Worm (Caenorhabditis elegans) whole organism, late embryonic: ENCODE measurements around the gene H12D21.10.

ENCODE experiments used
- F13H6.1 ChIP-seq: sonication (generic microtip); optimal IDR thresholded peaks from 2 replicates; lab custom pipeline; 2016; ENCODE audit warnings: missing genetic modification characterization, missing compliant biosample characterization
- K09A11.1 ChIP-seq: sonication (generic microtip); optimal IDR thresholded peaks from 2 replicates; lab custom pipeline; 2017; ENCODE audit warnings: antibody characterized with exemption, mild to moderate bottlenecking, missing genetic modification characterization, missing compliant biosample characterization; ENCODE audit not compliant: insufficient read depth
- ahr-1 ChIP-seq: sonication (generic microtip); optimal IDR thresholded peaks from 2 replicates; lab custom pipeline; 2016; ENCODE audit warnings: missing genetic modification characterization, missing compliant biosample characterization
- ceh-14 ChIP-seq: sonication (generic microtip); optimal IDR thresholded peaks from 2 replicates; lab custom pipeline; 2016; ENCODE audit warnings: missing genotype, missing genetic modification characterization, missing compliant biosample characterization
- ceh-18 ChIP-seq: sonication (generic microtip); optimal IDR thresholded peaks from 2 replicates; lab custom pipeline; 2016; ENCODE audit warnings: missing genetic modification characterization, missing compliant biosample characterization
- ceh-22 ChIP-seq: sonication (generic microtip); optimal IDR thresholded peaks from 2 replicates; lab custom pipeline; 2017; ENCODE audit warnings: missing biosample characterization, missing genetic modification characterization
- ceh-24 ChIP-seq: sonication (generic microtip); optimal IDR thresholded peaks from 2 replicates; lab custom pipeline; 2016; ENCODE audit warnings: mild to moderate bottlenecking, missing genetic modification characterization, missing compliant biosample characterization
- ceh-31 ChIP-seq: sonication (generic microtip); optimal IDR thresholded peaks from 2 replicates; lab custom pipeline; 2016; ENCODE audit warnings: missing genetic modification characterization, missing compliant biosample characterization
- ceh-48 ChIP-seq: sonication (generic microtip); optimal IDR thresholded peaks from 2 replicates; lab custom pipeline; 2016; ENCODE audit warnings: missing genetic modification characterization, inconsistent platforms, missing compliant biosample characterization
- ceh-9 ChIP-seq: sonication (generic microtip); optimal IDR thresholded peaks from 2 replicates; lab custom pipeline; 2016; ENCODE audit warnings: mild to moderate bottlenecking, missing genetic modification characterization, inconsistent platforms, missing compliant biosample characterization
- che-1 ChIP-seq: sonication (generic microtip); optimal IDR thresholded peaks from 2 replicates; lab custom pipeline; 2016; ENCODE audit warnings: mild to moderate bottlenecking, missing genetic modification characterization, missing compliant biosample characterization
- dve-1 ChIP-seq: sonication (generic microtip); optimal IDR thresholded peaks from 2 replicates; lab custom pipeline; 2017; ENCODE audit warnings: antibody characterized with exemption, mild to moderate bottlenecking, missing genetic modification characterization, missing compliant biosample characterization
- elt-2 ChIP-seq: sonication (generic microtip); optimal IDR thresholded peaks from 2 replicates; lab custom pipeline; 2016; ENCODE audit warnings: missing genetic modification reagents, missing genetic modification characterization, missing compliant biosample characterization
- elt-4 ChIP-seq: sonication (generic microtip); optimal IDR thresholded peaks from 2 replicates; lab custom pipeline; 2016; ENCODE audit warnings: missing genetic modification characterization, missing compliant biosample characterization
- ets-4 ChIP-seq: sonication (generic microtip); optimal IDR thresholded peaks from 2 replicates; lab custom pipeline; 2016; ENCODE audit warnings: missing genetic modification characterization, missing compliant biosample characterization
- eyg-1 ChIP-seq: sonication (generic microtip); optimal IDR thresholded peaks from 2 replicates; lab custom pipeline; 2016; ENCODE audit warnings: missing genotype, missing genetic modification characterization, missing compliant biosample characterization
- fax-1 ChIP-seq: sonication (generic microtip); optimal IDR thresholded peaks from 2 replicates; lab custom pipeline; 2016; ENCODE audit warnings: missing genotype, missing genetic modification characterization, missing compliant biosample characterization
- fkh-10 ChIP-seq: fragments of 150-350 bp; optimal IDR thresholded peaks from 2 replicates; lab custom pipeline; 2014; ENCODE audit warnings: missing biosample characterization, missing genetic modification reagents, missing genetic modification characterization
- gmeb-2 ChIP-seq: sonication (generic microtip); optimal IDR thresholded peaks from 2 replicates; lab custom pipeline; 2016; ENCODE audit warnings: missing genetic modification characterization, inconsistent platforms, missing compliant biosample characterization
- hlh-13 ChIP-seq: fragments of 200-800 bp; sonication (Bioruptor generic); optimal IDR thresholded peaks from 2 replicates; lab custom pipeline; 2018; ENCODE audit warnings: mild to moderate bottlenecking, missing genetic modification characterization, missing compliant biosample characterization
- hlh-15 ChIP-seq: sonication (generic microtip); optimal IDR thresholded peaks from 2 replicates; lab custom pipeline; 2016; ENCODE audit warnings: missing genetic modification characterization, missing compliant biosample characterization
- hlh-30 ChIP-seq: sonication (generic microtip); optimal IDR thresholded peaks from 2 replicates; lab custom pipeline; 2017; ENCODE audit warnings: antibody characterized with exemption, missing genetic modification characterization, missing compliant biosample characterization; ENCODE audit not compliant: insufficient read depth
- hlh-6 ChIP-seq: sonication (generic microtip); optimal IDR thresholded peaks from 2 replicates; lab custom pipeline; 2016; ENCODE audit warnings: missing genotype, missing genetic modification characterization, missing compliant biosample characterization
- hlh-8 ChIP-seq: sonication (generic microtip); optimal IDR thresholded peaks from 2 replicates; lab custom pipeline; 2016; ENCODE audit warnings: missing genotype, missing genetic modification characterization, missing compliant biosample characterization
- lim-6 ChIP-seq: sonication (generic microtip); optimal IDR thresholded peaks from 2 replicates; lab custom pipeline; 2016; ENCODE audit warnings: missing genetic modification characterization, missing compliant biosample characterization
- lin-11 ChIP-seq: fragments of 200-800 bp; sonication (Bioruptor generic); optimal IDR thresholded peaks from 2 replicates; lab custom pipeline; 2018; ENCODE audit warnings: mild to moderate bottlenecking, missing genetic modification characterization, missing compliant biosample characterization
- mec-3 ChIP-seq: sonication (generic microtip); optimal IDR thresholded peaks from 2 replicates; lab custom pipeline; 2016; ENCODE audit warnings: borderline replicate concordance, missing genetic modification characterization, missing compliant biosample characterization
- npax-4 ChIP-seq: sonication (generic microtip); optimal IDR thresholded peaks from 2 replicates; lab custom pipeline; 2016; ENCODE audit warnings: missing genetic modification characterization, missing compliant biosample characterization
- pag-3 ChIP-seq: sonication (generic microtip); optimal IDR thresholded peaks from 2 replicates; lab custom pipeline; 2016; ENCODE audit warnings: missing compliant biosample characterization, missing genetic modification characterization, borderline replicate concordance
- pat-9 ChIP-seq: fragments of 200-800 bp; sonication (Bioruptor generic); optimal IDR thresholded peaks from 2 replicates; lab custom pipeline; 2018; ENCODE audit warnings: mild to moderate bottlenecking, missing genetic modification characterization, moderate library complexity, missing compliant biosample characterization
- pax-1 ChIP-seq: fragments of 150-350 bp; optimal IDR thresholded peaks from 2 replicates; lab custom pipeline; 2014; ENCODE audit warnings: missing biosample characterization, missing genetic modification characterization
- pha-4 ChIP-seq: fragments of 150-350 bp; optimal IDR thresholded peaks from 2 replicates; lab custom pipeline; 2018; ENCODE audit warnings: missing biosample characterization, missing genetic modification reagents, missing genetic modification characterization
- pros-1 ChIP-seq: fragments of 150-350 bp; optimal IDR thresholded peaks from 2 replicates; lab custom pipeline; 2014; ENCODE audit warnings: missing biosample characterization, missing genetic modification reagents, missing genetic modification characterization
- ref-2 ChIP-seq: sonication (generic microtip); optimal IDR thresholded peaks from 2 replicates; lab custom pipeline; 2016; ENCODE audit warnings: missing genetic modification characterization, missing compliant biosample characterization
- sox-2 ChIP-seq: fragments of 200-800 bp; sonication (Bioruptor generic); IDR thresholded peaks from 2 replicates; pipeline ENCODE4 v1.3.6; 2022; ENCODE audit warnings: missing genetic modification reagents, missing genetic modification characterization, missing compliant biosample characterization
- sox-4 ChIP-seq: sonication (generic microtip); optimal IDR thresholded peaks from 2 replicates; lab custom pipeline; 2017; ENCODE audit warnings: mild to moderate bottlenecking, missing genetic modification characterization, inconsistent platforms, missing compliant biosample characterization
- syd-9 ChIP-seq: sonication (generic microtip); optimal IDR thresholded peaks from 2 replicates; lab custom pipeline; 2016; ENCODE audit warnings: mild to moderate bottlenecking, missing genetic modification characterization, moderate library complexity, missing compliant biosample characterization
- tbx-2 ChIP-seq: sonication (generic microtip); optimal IDR thresholded peaks from 2 replicates; lab custom pipeline; 2016; ENCODE audit warnings: missing genetic modification characterization, missing compliant biosample characterization
- unc-3 ChIP-seq, 2 experiments: fragments of 200-800 bp in 1 of 2; sonication (Bioruptor generic) in 1 of 2; sonication (generic microtip) in 1 of 2; conservative IDR thresholded peaks in 1 of 2; optimal IDR thresholded peaks in 1 of 2; 2 replicates each; pipeline versions ENCODE4 v1.3.6 to Lab custom; 2016 to 2022; ENCODE audit warnings: missing compliant biosample characterization in 2 of 2, missing genetic modification characterization in 2 of 2, missing genetic modification reagents in 1 of 2
- unc-42 ChIP-seq: sonication (generic microtip); optimal IDR thresholded peaks from 2 replicates; lab custom pipeline; 2016; ENCODE audit warnings: missing genotype, missing genetic modification characterization, missing compliant biosample characterization
- unc-55 ChIP-seq: sonication (generic microtip); optimal IDR thresholded peaks from 2 replicates; lab custom pipeline; 2017; ENCODE audit warnings: missing biosample characterization, missing genetic modification reagents, missing genetic modification characterization
- unc-86 ChIP-seq: sonication (generic microtip); optimal IDR thresholded peaks from 2 replicates; lab custom pipeline; 2016; ENCODE audit warnings: missing genetic modification characterization, missing compliant biosample characterization
- ztf-16 ChIP-seq: sonication (generic microtip); optimal IDR thresholded peaks from 2 replicates; lab custom pipeline; 2017; ENCODE audit warnings: missing genetic modification characterization, missing compliant biosample characterization

Gene H12D21.10

ce11 chrV:14858503-14858902 is 41.1 kb upstream of the H12D21.10 start, which contains the start of gene npr-13:
Gene npr-13, minus strand, starts transcription at chrV:14858603.
- no peak for TF ChIP-seq gmeb-2 (tag; lab: Kevin White, UChicago)
- no peak for TF ChIP-seq pat-9
- TF ChIP-seq unc-3 (GFP tag; conservative IDR thresholded peaks at IDR 0.05; lab: Robert Waterston, UW): no peak
- TF ChIP-seq unc-3 (tag; optimal IDR thresholded peaks at IDR 0.05; lab: Kevin White, UChicago): no peak
- no peak for TF ChIP-seq lin-11 (tag; lab: Kevin White, UChicago)
- no peak for TF ChIP-seq elt-4 (tag; lab: Kevin White, UChicago)
- no peak for TF ChIP-seq ceh-14
- no peak for TF ChIP-seq lim-6
- TF ChIP-seq sox-4: no peak
- TF ChIP-seq fax-1 (tag; lab: Kevin White, UChicago): no peak
- no peak for TF ChIP-seq ceh-31
- no peak for TF ChIP-seq unc-42 (tag; lab: Kevin White, UChicago)
- TF ChIP-seq tbx-2 (tag; lab: Kevin White, UChicago): no peak
- no peak for TF ChIP-seq dve-1 (tag; lab: Kevin White, UChicago)
- no peak for TF ChIP-seq hlh-15
- no peak for TF ChIP-seq syd-9

ce11 chrV:14859380-14859779 is 40.2 kb upstream of the H12D21.10 start:
- TF ChIP-seq unc-42 (tag; lab: Kevin White, UChicago) (peak; percentile 46), ceh-9 (no peak), eyg-1 (no peak), che-1 (tag; lab: Kevin White, UChicago) (no peak), pros-1 (tag; lab: Kevin White, UChicago) (no peak), unc-55 (GFP tag; lab: Kevin White, UChicago) (no peak)

- TF ChIP-seq ets-4 (tag; lab: Kevin White, UChicago) (no peak), pax-1 (tag; lab: Kevin White, UChicago) (no peak), ceh-9 (no peak)
Measured at ce11 chrV:14868181-14868580, 31.4 kb upstream of the H12D21.10 start, which contains the start of gene gcy-14. Gene gcy-14, minus strand, starts transcription at chrV:14868281.

- TF ChIP-seq ceh-18 (tag; lab: Kevin White, UChicago) (peak; percentile 56), K09A11.1 (tag; lab: Kevin White, UChicago) (no peak), unc-55 (GFP tag; lab: Kevin White, UChicago) (peak; percentile 10)
Measured at ce11 chrV:14871365-14871764, 28.2 kb upstream of the H12D21.10 start, which contains the start of gene ZC412.3. Gene ZC412.3, minus strand, starts transcription at chrV:14871547.

- TF ChIP-seq elt-2 (tag; lab: Kevin White, UChicago) (no peak), ahr-1 (no peak), npax-4 (tag; lab: Kevin White, UChicago) (no peak), hlh-6 (tag; lab: Kevin White, UChicago) (no peak), pha-4 (tag; lab: Kevin White, UChicago) (no peak), ceh-22 (tag; lab: Kevin White, UChicago) (no peak), fkh-10 (GFP tag; lab: Kevin White, UChicago) (no peak), unc-3 (GFP tag; conservative IDR thresholded peaks at IDR 0.05; lab: Robert Waterston, UW) (no peak), unc-3 (tag; optimal IDR thresholded peaks at IDR 0.05; lab: Kevin White, UChicago) (no peak), unc-86 (tag; lab: Kevin White, UChicago) (no peak)
Measured at ce11 chrV:14875371-14875770, 24.2 kb upstream of the H12D21.10 start, which contains the start of gene ZC412.5. Gene ZC412.5, minus strand, starts transcription at chrV:14875471.

- no peak for TF ChIP-seq ceh-22 (tag; lab: Kevin White, UChicago)
- TF ChIP-seq ref-2: peak; percentile 51
- no peak for TF ChIP-seq sox-2
- TF ChIP-seq hlh-8 (tag; lab: Kevin White, UChicago): no peak
- no peak for TF ChIP-seq ztf-16 (tag; lab: Kevin White, UChicago)
- TF ChIP-seq F13H6.1 (tag; lab: Kevin White, UChicago): no peak
- no peak for TF ChIP-seq eyg-1
- no peak for TF ChIP-seq mec-3 (tag; lab: Kevin White, UChicago)
- peak; percentile 22 for TF ChIP-seq hlh-13
- peak; percentile 13 for TF ChIP-seq che-1 (tag; lab: Kevin White, UChicago)
- no peak for TF ChIP-seq pag-3 (tag; lab: Kevin White, UChicago)
- no peak for TF ChIP-seq hlh-6 (tag; lab: Kevin White, UChicago)
- no peak for TF ChIP-seq dve-1 (tag; lab: Kevin White, UChicago)
- TF ChIP-seq ceh-48 (tag; lab: Kevin White, UChicago): no peak
- no peak for TF ChIP-seq hlh-30 (tag; lab: Kevin White, UChicago)
- TF ChIP-seq ceh-24 (tag; lab: Kevin White, UChicago): no peak
- TF ChIP-seq unc-42 (tag; lab: Kevin White, UChicago): no peak
Measured at ce11 chrV:14876257-14876656, 23.3 kb upstream of the H12D21.10 start.
